Worm (Caenorhabditis elegans) whole organism, L2 larva: ENCODE data around the gene C09G9.1.

ENCODE experiments used
- ama-1 ChIP-seq: fragments of 150-350 bp; optimal IDR thresholded peaks from 2 replicates; lab custom pipeline; 2018; ENCODE audit warnings: inconsistent platforms
- nhr-77 ChIP-seq: fragments of 150-350 bp; optimal IDR thresholded peaks from 2 replicates; lab custom pipeline; 2014; ENCODE audit warnings: missing biosample characterization, missing genetic modification characterization
- snpc-4 ChIP-seq: fragments of 150-350 bp; optimal IDR thresholded peaks from 2 replicates; lab custom pipeline; 2014; ENCODE audit warnings: missing biosample characterization, missing genetic modification characterization

DNA sequence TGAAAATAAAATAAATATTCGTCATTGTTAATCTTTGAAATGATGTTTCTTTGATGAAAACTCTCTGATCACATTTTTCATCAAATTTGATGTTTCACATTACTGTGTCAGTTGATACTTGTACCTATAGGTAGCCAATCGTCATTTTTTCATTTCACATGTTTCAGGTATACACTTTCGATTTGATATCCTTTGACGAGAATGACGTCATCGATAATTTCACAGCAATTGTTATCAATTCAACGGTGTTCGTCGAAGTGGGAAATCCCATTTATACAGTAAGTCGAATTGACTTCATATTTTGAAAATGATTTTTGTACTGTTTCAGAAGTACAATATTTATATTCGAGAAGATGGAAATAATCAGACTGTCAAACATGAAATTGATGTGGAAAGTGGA, 48.9 kb upstream of the C09G9.1 start:
- TF ChIP-seq ama-1 (lab: Kevin White, UChicago) (no peak), nhr-77 (tag; lab: Kevin White, UChicago) (no peak), snpc-4 (tag; lab: Kevin White, UChicago) (no peak)
